Worm (Caenorhabditis elegans) whole organism, midembryonic: Measurements from ENCODE around the gene acy-3.
A peak's percentile ranks its signal among the peaks of the same experiment; 100 is the strongest.

Source experiments
- T22C8.4 ChIP-seq: fragments of 200-800 bp; sonication (Bioruptor generic); IDR thresholded peaks from 2 replicates; pipeline ENCODE4 v1.3.6; 2022; ENCODE audit warnings: missing genetic modification characterization, missing compliant biosample characterization
- cog-1 ChIP-seq: sonication (generic microtip); optimal IDR thresholded peaks from 2 replicates; lab custom pipeline; 2016; ENCODE audit warnings: missing genetic modification characterization, missing compliant biosample characterization
- flt-1 ChIP-seq: fragments of 200-800 bp; sonication (Bioruptor generic); IDR thresholded peaks from 2 replicates; pipeline ENCODE4 v1.3.6; 2022; ENCODE audit warnings: missing genetic modification characterization, missing compliant biosample characterization
- klf-2 ChIP-seq: fragments of 200-800 bp; sonication (Bioruptor generic); conservative IDR thresholded peaks from 2 replicates; pipeline ENCODE4 v1.3.6; 2022; ENCODE audit warnings: missing genetic modification reagents, missing genetic modification characterization, missing compliant biosample characterization
- med-1 ChIP-seq: sonication (generic microtip); optimal IDR thresholded peaks from 2 replicates; lab custom pipeline; 2017; ENCODE audit warnings: missing genetic modification characterization, mild to moderate bottlenecking, missing compliant biosample characterization, antibody characterized with exemption, missing genetic modification reagents; ENCODE audit not compliant: insufficient read depth
- ref-1 ChIP-seq: fragments of 200-800 bp; sonication (Bioruptor generic); conservative IDR thresholded peaks from 2 replicates; pipeline ENCODE4 v1.3.6; 2022; ENCODE audit warnings: missing genetic modification reagents, missing genetic modification characterization, missing compliant biosample characterization
- tab-1 ChIP-seq: fragments of 200-800 bp; sonication (Bioruptor generic); IDR thresholded peaks from 2 replicates; pipeline ENCODE4 v1.3.6; 2022; ENCODE audit warnings: missing genetic modification characterization, missing compliant biosample characterization
- ztf-23 ChIP-seq: fragments of 200-800 bp; sonication (Bioruptor generic); IDR thresholded peaks from 2 replicates; pipeline ENCODE4 v1.3.6; 2022; ENCODE audit warnings: missing genetic modification reagents, missing genetic modification characterization, missing compliant biosample characterization
- ztf-29 ChIP-seq: fragments of 200-800 bp; sonication (Bioruptor generic); IDR thresholded peaks from 2 replicates; pipeline ENCODE4 v1.3.6; 2022; ENCODE audit warnings: missing genetic modification reagents, missing genetic modification characterization, missing compliant biosample characterization

The acy-3 gene

DNA sequence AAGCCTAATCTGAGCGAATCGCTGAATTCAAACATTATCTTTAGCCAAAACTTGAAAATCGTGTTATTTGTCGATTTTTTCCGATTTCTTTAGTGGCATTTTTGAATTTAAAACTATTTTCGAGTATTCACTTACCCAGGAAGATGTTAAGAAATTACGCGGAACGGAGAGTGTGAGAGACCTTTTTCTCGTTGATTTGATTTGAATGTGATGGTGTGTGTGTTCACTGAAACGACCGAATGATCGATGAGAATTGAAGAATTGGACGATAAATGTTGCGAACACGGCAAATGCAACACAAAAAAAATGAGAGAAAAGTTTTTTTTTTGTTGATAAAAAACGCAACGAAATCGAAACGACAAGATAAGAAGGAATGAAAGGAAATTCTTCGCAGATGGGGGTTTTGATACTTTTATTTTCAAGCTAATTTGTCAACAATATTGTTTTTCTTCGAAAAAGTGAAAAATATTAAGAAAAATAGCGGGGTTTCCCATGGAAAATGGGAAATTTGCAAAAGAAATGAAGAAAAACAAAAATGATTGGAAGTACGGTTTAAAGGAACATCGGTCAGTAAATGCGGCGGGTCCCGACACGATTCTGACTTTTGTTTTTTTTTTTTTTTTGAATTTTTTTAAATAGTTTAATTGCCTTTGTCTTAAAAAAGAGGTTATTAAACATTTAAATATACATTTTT, 14.1 kb upstream of the acy-3 start, which contains the start of gene mtm-3:
TSS of gene mtm-3 (minus strand) at position 228 of the 694 bp plus-strand sequence.
- no peak for TF ChIP-seq ztf-23
- no peak for TF ChIP-seq tab-1 (GFP tag; lab: Robert Waterston, UW)
- TF ChIP-seq flt-1 (GFP tag; lab: Robert Waterston, UW) = no peak
- TF ChIP-seq T22C8.4 (GFP tag; lab: Robert Waterston, UW) = no peak
- TF ChIP-seq med-1 = no peak
- TF ChIP-seq klf-2 (GFP tag; lab: Robert Waterston, UW) = no peak

DNA sequence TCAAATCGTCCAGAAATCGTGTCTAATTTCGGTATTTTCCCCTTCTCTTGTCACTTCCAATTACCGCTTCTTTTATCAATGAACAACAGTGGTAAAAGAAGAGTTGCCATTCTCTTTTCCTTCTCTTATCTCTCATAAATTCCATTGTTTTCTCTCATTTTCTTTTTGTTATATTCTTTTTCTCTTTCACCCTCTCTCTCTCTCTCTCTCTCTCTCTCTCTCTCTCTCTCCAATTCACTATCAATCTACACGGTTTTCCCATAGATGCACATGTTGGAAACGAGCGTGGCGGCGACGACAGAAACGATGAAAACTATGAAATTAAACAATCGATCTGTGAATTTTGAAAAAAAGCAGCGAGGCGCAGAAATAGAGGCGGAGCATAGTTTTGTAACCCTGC, 12.9 kb upstream of the acy-3 start:
- TF ChIP-seq tab-1 (GFP tag; lab: Robert Waterston, UW) (no peak), ztf-23 (0 out of 2 replicates have a peak, but pooled peaks have one; percentile 34), T22C8.4 (GFP tag; lab: Robert Waterston, UW) (no peak), flt-1 (GFP tag; lab: Robert Waterston, UW) (no peak), ref-1 (GFP tag; lab: Robert Waterston, UW) (no peak), klf-2 (GFP tag; lab: Robert Waterston, UW) (no peak)

DNA sequence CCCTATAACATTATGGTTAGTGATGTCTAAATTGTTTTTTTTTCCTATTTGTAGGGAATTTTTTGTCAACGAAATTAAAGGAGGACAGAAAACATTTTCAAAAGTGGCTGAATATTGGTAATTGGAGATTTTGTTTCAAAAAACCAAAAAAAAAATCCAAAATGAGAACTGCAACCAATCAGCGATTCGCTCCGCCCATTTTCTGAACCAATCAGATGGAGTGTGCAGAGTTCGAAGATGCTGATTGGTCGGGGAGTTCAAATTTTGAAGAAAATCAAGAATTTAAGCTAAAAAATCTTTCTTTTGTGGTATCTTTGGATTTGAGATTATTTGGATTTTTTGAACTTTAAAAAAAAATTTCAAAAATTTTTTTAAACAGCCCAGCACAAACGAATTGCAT, 12.1 kb upstream of the acy-3 start:
- TF ChIP-seq tab-1 (GFP tag; lab: Robert Waterston, UW) (no peak), ztf-29 (GFP tag; lab: Robert Waterston, UW) (no peak), T22C8.4 (GFP tag; lab: Robert Waterston, UW) (no peak), ztf-23 (no peak), ref-1 (GFP tag; lab: Robert Waterston, UW) (no peak), cog-1 (tag; lab: Kevin White, UChicago) (no peak), flt-1 (GFP tag; lab: Robert Waterston, UW) (no peak), klf-2 (GFP tag; lab: Robert Waterston, UW) (no peak), med-1 (no peak)

DNA sequence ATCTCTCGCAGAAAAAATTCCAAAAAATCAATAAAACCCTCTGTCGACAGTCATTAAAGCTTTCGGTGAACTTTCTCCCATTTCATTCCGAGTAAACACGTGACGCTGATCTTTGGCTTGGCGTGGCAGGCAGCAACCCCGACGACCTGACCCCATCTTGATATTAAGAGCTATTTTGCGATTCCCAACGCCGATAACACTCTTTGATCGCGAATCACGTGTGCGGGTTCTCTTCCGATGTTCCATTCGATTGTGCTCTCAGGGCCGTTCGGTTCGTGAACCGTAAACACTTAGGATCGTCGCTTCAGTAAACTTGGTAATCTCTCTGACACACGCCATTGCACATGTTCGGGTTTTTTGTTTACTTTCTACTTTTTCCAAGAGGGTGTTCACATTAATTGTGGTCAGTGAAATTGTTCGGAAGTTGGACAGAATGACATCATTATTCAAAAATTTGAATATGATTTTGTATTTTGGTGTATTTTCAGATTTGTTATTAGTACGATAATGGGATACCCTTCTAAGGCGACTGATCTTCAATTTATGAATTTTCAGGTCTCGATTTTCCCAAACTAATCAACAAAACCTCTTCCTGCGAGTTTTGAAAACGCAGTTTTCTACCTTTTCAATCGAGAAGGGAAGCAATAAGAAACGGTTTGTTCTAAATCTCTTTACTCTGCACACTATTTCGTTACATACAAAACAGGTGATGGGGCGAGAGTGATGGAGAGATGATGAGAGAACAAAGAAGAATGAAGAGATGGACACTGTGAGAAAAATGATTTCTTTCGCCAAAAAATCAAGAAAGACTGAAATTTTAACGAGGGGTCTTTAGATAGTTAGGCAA, 11.1 kb upstream of the acy-3 start:
- TF ChIP-seq ref-1 (GFP tag; lab: Robert Waterston, UW) (no peak), T22C8.4 (GFP tag; lab: Robert Waterston, UW) (0 out of 2 replicates have a peak, but pooled peaks have one; percentile 8)

DNA sequence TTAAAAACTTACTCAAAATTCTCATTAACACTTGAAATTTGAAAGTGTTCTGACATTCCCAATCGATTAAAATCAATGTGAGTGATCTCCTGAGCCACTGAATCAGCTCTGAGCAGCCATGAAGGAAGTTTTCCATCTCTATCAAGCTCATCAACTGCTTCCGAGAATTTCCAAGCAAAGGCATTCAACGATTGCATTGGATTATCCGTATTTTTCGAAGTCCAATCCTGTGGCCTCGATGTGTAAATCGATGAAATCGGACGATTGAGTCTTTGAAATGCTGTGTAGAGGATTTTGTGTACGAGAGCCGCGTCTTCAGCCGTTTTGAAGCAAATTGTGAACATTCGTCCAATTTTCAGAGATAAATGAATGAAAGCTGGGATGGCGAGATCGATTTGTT, 9.7 kb upstream of the acy-3 start:
- no peak for TF ChIP-seq med-1
- no peak for TF ChIP-seq cog-1 (tag; lab: Kevin White, UChicago)
- TF ChIP-seq klf-2 (GFP tag; lab: Robert Waterston, UW) = no peak
- TF ChIP-seq ref-1 (GFP tag; lab: Robert Waterston, UW) = no peak
- TF ChIP-seq ztf-29 (GFP tag; lab: Robert Waterston, UW) = no peak
- TF ChIP-seq flt-1 (GFP tag; lab: Robert Waterston, UW) = no peak
- TF ChIP-seq tab-1 (GFP tag; lab: Robert Waterston, UW) = no peak
- no peak for TF ChIP-seq T22C8.4 (GFP tag; lab: Robert Waterston, UW)
- TF ChIP-seq ztf-23 = no peak

DNA sequence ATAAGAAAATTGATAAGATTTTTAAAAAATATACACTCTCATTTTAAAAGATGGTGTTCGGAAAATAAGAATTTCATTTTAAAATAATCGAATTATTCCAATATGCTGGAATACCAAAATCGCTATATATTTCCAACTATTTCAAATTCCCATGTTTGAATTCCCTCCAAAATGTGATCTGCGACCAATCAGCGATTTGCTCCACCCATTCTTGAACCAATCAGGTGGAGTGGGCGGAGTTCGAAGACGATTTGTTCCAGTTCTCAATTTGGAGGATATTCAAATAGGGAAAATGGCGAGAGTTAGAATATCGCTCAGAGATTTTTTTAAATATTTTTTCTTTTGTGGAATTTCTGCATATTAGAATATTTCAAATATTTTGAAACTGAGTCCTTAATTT, 4.6 kb upstream of the acy-3 start:
- TF ChIP-seq T22C8.4 (GFP tag; lab: Robert Waterston, UW) (no peak), cog-1 (tag; lab: Kevin White, UChicago) (no peak), flt-1 (GFP tag; lab: Robert Waterston, UW) (no peak), ref-1 (GFP tag; lab: Robert Waterston, UW) (no peak), med-1 (no peak), klf-2 (GFP tag; lab: Robert Waterston, UW) (no peak), ztf-23 (no peak), ztf-29 (GFP tag; lab: Robert Waterston, UW) (no peak), tab-1 (GFP tag; lab: Robert Waterston, UW) (no peak)

DNA sequence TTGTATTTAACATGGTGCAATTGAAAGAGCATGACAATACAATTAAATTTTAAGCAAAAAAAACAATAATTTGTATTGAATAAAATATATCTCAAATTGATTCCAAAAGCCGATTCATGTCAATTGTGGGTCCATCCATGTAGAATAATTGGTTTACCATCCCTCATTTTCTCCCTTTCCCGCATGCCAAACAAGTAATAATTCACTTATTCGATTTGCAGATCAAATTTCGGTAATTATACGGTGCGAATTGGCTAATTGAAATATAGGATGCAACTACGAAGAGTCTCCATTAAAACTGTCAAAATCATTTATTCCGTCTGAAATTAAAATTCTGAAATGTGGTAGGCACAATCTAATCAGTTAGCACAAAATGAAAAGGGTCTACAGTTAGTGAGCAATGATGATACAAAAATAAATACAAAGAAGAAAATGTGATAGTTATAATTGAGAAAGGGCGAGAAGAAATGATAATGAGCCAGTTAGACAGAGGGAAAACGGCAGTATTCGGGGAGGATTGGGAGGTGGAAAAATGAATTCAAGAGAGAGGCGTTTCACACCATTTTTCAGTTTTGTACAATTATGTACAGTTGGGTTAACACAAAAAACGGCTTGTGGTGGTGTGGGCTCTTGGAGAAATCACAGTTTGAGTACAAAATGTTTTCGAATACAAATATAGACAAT, 3.6 kb upstream of the acy-3 start:
- no peak for TF ChIP-seq ztf-23
- no peak for TF ChIP-seq med-1
- TF ChIP-seq ref-1 (GFP tag; lab: Robert Waterston, UW) = no peak
- TF ChIP-seq flt-1 (GFP tag; lab: Robert Waterston, UW) = no peak
- TF ChIP-seq T22C8.4 (GFP tag; lab: Robert Waterston, UW) = no peak
- TF ChIP-seq ztf-29 (GFP tag; lab: Robert Waterston, UW) = no peak
- no peak for TF ChIP-seq cog-1 (tag; lab: Kevin White, UChicago)
- TF ChIP-seq klf-2 (GFP tag; lab: Robert Waterston, UW) = no peak

DNA sequence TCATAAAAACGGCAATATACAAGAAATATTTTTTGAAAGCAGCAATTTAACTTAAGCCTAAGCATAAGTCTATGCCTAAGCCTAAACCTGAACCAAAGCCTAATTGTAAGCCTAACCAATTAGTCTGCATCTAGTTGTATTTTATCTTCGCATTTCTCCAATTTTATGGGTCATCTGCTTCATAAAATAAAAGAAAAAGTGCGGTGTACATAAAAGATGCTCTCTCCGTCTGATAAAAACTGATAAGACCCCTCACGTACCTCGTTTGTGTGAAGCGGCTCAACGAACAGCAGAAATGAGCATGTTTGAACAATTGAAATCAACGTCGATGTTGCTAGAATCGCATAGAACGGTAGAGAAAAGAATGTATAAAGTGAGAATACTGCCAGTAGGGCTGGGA, 1.2 kb downstream of the acy-3 start:
- TF ChIP-seq ztf-29 (GFP tag; lab: Robert Waterston, UW) (peak; percentile 32; the same call in 1 of the 2 replicates), klf-2 (GFP tag; lab: Robert Waterston, UW) (no peak), T22C8.4 (GFP tag; lab: Robert Waterston, UW) (no peak), tab-1 (GFP tag; lab: Robert Waterston, UW) (no peak), ref-1 (GFP tag; lab: Robert Waterston, UW) (no peak), cog-1 (tag; lab: Kevin White, UChicago) (no peak), flt-1 (GFP tag; lab: Robert Waterston, UW) (no peak)

DNA sequence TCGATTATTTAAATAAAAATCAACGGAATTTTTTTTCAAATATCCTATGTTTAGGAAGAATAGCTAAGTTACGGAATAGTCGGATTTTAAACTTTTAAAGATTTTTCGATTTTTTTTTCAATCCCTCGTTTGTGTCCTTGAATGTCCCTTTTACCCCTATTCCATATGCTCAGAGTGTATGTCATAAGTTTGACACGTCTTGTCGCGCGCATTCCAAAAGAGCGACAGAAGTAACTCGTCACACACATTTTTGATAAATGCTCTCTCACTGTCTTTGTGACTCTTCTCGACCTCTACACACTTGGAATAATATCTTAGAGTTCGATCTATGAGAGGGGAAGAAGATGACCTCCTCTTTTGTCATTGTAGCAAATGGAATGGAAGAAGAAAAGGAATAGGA, 2.4 kb downstream of the acy-3 start:
- TF ChIP-seq med-1 (no peak), tab-1 (GFP tag; lab: Robert Waterston, UW) (no peak), klf-2 (GFP tag; lab: Robert Waterston, UW) (no peak), cog-1 (tag; lab: Kevin White, UChicago) (no peak), T22C8.4 (GFP tag; lab: Robert Waterston, UW) (no peak), ztf-29 (GFP tag; lab: Robert Waterston, UW) (no peak), ztf-23 (no peak), flt-1 (GFP tag; lab: Robert Waterston, UW) (no peak), ref-1 (GFP tag; lab: Robert Waterston, UW) (no peak)
